Worm (Caenorhabditis elegans): ENCODE measurements around the gene lec-2.

Gene lec-2

DNA sequence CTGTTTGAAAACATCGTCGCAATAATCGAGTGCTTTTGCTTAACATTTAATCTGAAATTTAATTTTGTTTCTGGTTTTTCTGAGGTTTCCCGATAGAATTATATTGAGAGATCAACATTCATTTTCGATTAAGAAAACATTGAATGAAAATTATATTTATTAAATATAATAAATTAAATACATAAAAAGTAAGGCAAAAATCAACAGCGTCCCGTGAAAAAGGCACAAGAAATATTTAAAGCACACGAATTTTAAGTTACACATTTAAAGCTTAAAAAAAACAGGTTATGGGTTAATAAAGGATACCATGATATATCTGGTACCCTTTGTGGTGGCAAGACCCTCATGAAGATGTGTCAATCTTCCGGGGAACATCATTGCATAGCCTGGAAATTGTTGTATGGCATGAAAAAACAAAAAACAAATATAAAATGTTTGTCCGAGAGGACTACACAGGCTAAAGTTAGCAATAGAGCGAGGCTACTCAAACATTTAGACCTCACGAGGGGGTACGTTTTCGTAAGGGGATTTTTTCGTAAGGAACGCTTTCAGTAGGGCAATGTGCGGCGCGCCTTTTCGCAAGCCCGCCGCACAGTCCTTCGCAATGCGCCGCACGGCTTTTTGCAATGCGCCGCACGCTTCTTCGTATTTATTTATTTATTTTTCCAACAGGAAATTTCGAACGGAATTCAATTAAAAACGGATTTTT, 17.3 kb upstream of the lec-2 start, which contains the start of gene mtcu-2 (continued):
- peak; percentile 38 for TF ChIP-seq ztf-18 (tag; optimal IDR thresholded peaks at IDR 0.05)
- TF ChIP-seq ZK185.1 (tag; optimal IDR thresholded peaks at IDR 0.05; ENCODE audit: poor library complexity, severe bottlenecking) = peak; percentile 58
- TF ChIP-seq madf-10 (tag; optimal IDR thresholded peaks at IDR 0.05) = peak; percentile 62
- peak; percentile 97 for TF ChIP-seq aptf-2 (GFP tag; conservative IDR thresholded peaks at IDR 0.05)
- peak; percentile 95 for TF ChIP-seq madf-6 (GFP tag; IDR thresholded peaks at IDR 0.05)
- peak; percentile 96 for TF ChIP-seq B0019.2 (GFP tag; conservative IDR thresholded peaks at IDR 0.05)
- peak; percentile 99 for TF ChIP-seq Y79H2A.3 (GFP tag; conservative IDR thresholded peaks at IDR 0.05)
- TF ChIP-seq let-526 (GFP tag; IDR thresholded peaks at IDR 0.05) = peak; percentile 99
- TF ChIP-seq attf-3 (GFP tag; conservative IDR thresholded peaks at IDR 0.05) = peak; percentile 90
- TF ChIP-seq attf-5 (GFP tag; optimal IDR thresholded peaks at IDR 0.05) = peak; percentile 94
- peak; percentile 99 for TF ChIP-seq bed-2 (GFP tag; IDR thresholded peaks at IDR 0.05)
- TF ChIP-seq ceh-100 (GFP tag; IDR thresholded peaks at IDR 0.05) = peak; percentile 100
- TF ChIP-seq F37B4.10 (GFP tag; IDR thresholded peaks at IDR 0.05) = peak; percentile 97
- TF ChIP-seq lin-35 (GFP tag; optimal IDR thresholded peaks at IDR 0.05) = peak in 1 of 3 experiments; percentile 77
- peak; percentile 7 for TF ChIP-seq repo-1 (tag; optimal IDR thresholded peaks at IDR 0.05)
- TF ChIP-seq ceh-91 (GFP tag; IDR thresholded peaks at IDR 0.05) = peak; percentile 98
- peak; percentile 73 for TF ChIP-seq lin-40 (tag; optimal IDR thresholded peaks at IDR 0.05)
- TF ChIP-seq K12H6.12 (tag; optimal IDR thresholded peaks at IDR 0.05) = peak; percentile 61
- TF ChIP-seq sea-2 (GFP tag; IDR thresholded peaks at IDR 0.05) = peak; percentile 95
- TF ChIP-seq F33H1.4 (GFP tag; IDR thresholded peaks at IDR 0.05) = peak; percentile 88
- peak; percentile 96 for TF ChIP-seq ztf-6 (GFP tag; IDR thresholded peaks at IDR 0.05)
- TF ChIP-seq K11D2.4 (GFP tag; IDR thresholded peaks at IDR 0.05) = peak; percentile 98
- TF ChIP-seq ztf-28 (GFP tag; IDR thresholded peaks at IDR 0.05) = peak; percentile 99
- TF ChIP-seq madf-3 (GFP tag; IDR thresholded peaks at IDR 0.05) = peak; percentile 95
- TF ChIP-seq chd-7 (tag; optimal IDR thresholded peaks at IDR 0.05) = peak; percentile 34
- peak; percentile 36 for TF ChIP-seq somi-1 (GFP tag; optimal IDR thresholded peaks at IDR 0.05)
- TF ChIP-seq nhr-120 (GFP tag; IDR thresholded peaks at IDR 0.05) = 0 out of 2 replicates have a peak, but pooled peaks have one; percentile 57
- peak; percentile 87 for TF ChIP-seq athp-1 (tag; optimal IDR thresholded peaks at IDR 0.05)
- peak; percentile 93 for TF ChIP-seq hmg-1.2 (GFP tag; IDR thresholded peaks at IDR 0.05)
- peak; percentile 46 for TF ChIP-seq nhr-80 (tag; optimal IDR thresholded peaks at IDR 0.05)
- TF ChIP-seq nfyb-1 (GFP tag; IDR thresholded peaks at IDR 0.05) = peak; percentile 98
- TF ChIP-seq F49E8.2 (tag; optimal IDR thresholded peaks at IDR 0.05; ENCODE audit: insufficient read depth) = peak; percentile 33

- TF ChIP-seq hsf-1 (GFP tag; IDR thresholded peaks at IDR 0.05) (no peak), hrde-1 (tag; optimal IDR thresholded peaks at IDR 0.05; ENCODE audit: borderline replicate concordance) (no peak), lir-1 (GFP tag; conservative IDR thresholded peaks at IDR 0.05) (no peak), F57C9.4 (tag; optimal IDR thresholded peaks at IDR 0.05) (no peak), B0336.3 (GFP tag; IDR thresholded peaks at IDR 0.05) (no peak), egl-44 (GFP tag; IDR thresholded peaks at IDR 0.05) (no peak), B0261.1 (tag; optimal IDR thresholded peaks at IDR 0.05) (no peak), F37B4.10 (GFP tag; IDR thresholded peaks at IDR 0.05) (no peak), ceh-91 (GFP tag; IDR thresholded peaks at IDR 0.05) (no peak), attf-6 (GFP tag; IDR thresholded peaks at IDR 0.05) (no peak), sea-2 (GFP tag; IDR thresholded peaks at IDR 0.05) (no peak), madf-10 (tag; optimal IDR thresholded peaks at IDR 0.05) (no peak), D2030.7 (GFP tag; IDR thresholded peaks at IDR 0.05) (no peak), B0035.1 (tag; optimal IDR thresholded peaks at IDR 0.05) (no peak), snpc-4 (GFP tag; optimal IDR thresholded peaks at IDR 0.05) (no peak), snpc-4 (tag; optimal IDR thresholded peaks at IDR 0.05) (no peak), ZK185.1 (tag; optimal IDR thresholded peaks at IDR 0.05; ENCODE audit: poor library complexity, severe bottlenecking) (no peak), ztf-6 (GFP tag; IDR thresholded peaks at IDR 0.05) (no peak)
Measured at ce11 chrII:10029890-10030289, 13.9 kb upstream of the lec-2 start, which contains the start of gene ttc-36. Gene ttc-36, plus strand, starts transcription at chrII:10030190.

Data from whole organism, young adult.